Fruit fly (Drosophila melanogaster) ovary, adult (tissue): ENCODE measurements around the gene CG14000.

Experiments
- CG17801 ChIP-seq: fragments of 200-800 bp; optimal IDR thresholded peaks from 2 replicates; lab custom pipeline; 2019; ENCODE audit warnings: missing biosample characterization, mild to moderate bottlenecking, missing genetic modification characterization, moderate library complexity; ENCODE audit not compliant: partially characterized antibody

The CG14000 gene

dm6 chr2L:5910189-5910588 lies at the start of gene CG14000:
Gene CG14000 (minus strand): TSS chr2L:5910289.
- no peak for TF ChIP-seq CG17801 (GFP tag; lab: Kevin White, UChicago)

dm6 chr2L:5958581-5959177 lies 48.6 kb upstream of the CG14000 start, which contains the start of gene Vm26Ac:
Gene Vm26Ac (minus strand): TSS chr2L:5958631.
- TF ChIP-seq CG17801 (GFP tag; lab: Kevin White, UChicago): no peak

- TF ChIP-seq CG17801 (GFP tag; lab: Kevin White, UChicago): peak; percentile 23
These were observed 46.6 kb upstream of the CG14000 start, which contains the start of the genes CG13998 and Vm26Ab for dm6 chr2L:5956706-5957105. Gene CG13998 (minus strand): TSS chr2L:5956819. Gene Vm26Ab (plus strand): TSS chr2L:5957004.

dm6 chr2L:5956153-5956552 lies 46.1 kb upstream of the CG14000 start, which contains the start of gene CG13999:
Gene CG13999 (minus strand): TSS chr2L:5956466.
- no peak for TF ChIP-seq CG17801 (GFP tag; lab: Kevin White, UChicago)

- TF ChIP-seq CG17801 (GFP tag; lab: Kevin White, UChicago): peak; percentile 9
These were observed 38.9 kb upstream of the CG14000 start, which contains the start of gene CG9044 for dm6 chr2L:5948775-5949526. Gene CG9044 (plus strand): TSS chr2L:5949450.

dm6 chr2L:5947504-5947903 lies 37.4 kb upstream of the CG14000 start:
- TF ChIP-seq CG17801 (GFP tag; lab: Kevin White, UChicago): no peak

dm6 chr2L:5946728-5947127 lies 36.6 kb upstream of the CG14000 start:
- TF ChIP-seq CG17801 (GFP tag; lab: Kevin White, UChicago): peak; percentile 50

- TF ChIP-seq CG17801 (GFP tag; lab: Kevin White, UChicago): no peak
These were observed 35.8 kb upstream of the CG14000 start for dm6 chr2L:5945651-5946547.

- TF ChIP-seq CG17801 (GFP tag; lab: Kevin White, UChicago): no peak
These were observed 34.5 kb upstream of the CG14000 start for dm6 chr2L:5944305-5945282.

dm6 chr2L:5943229-5944078 lies 33.4 kb upstream of the CG14000 start, which contains the start of the genes Sfp26Ad and Gpdh1:
Gene Sfp26Ad (minus strand): TSS chr2L:5943304.
Gene Gpdh1 (plus strand): TSS chr2L:5943643.
- TF ChIP-seq CG17801 (GFP tag; lab: Kevin White, UChicago): peak; percentile 80

- no peak for TF ChIP-seq CG17801 (GFP tag; lab: Kevin White, UChicago)
These were observed 17.3 kb upstream of the CG14000 start for dm6 chr2L:5927363-5927762.

dm6 chr2L:5925637-5926036 lies 15.5 kb upstream of the CG14000 start, which contains the start of gene dsf:
Gene dsf (plus strand): TSS chr2L:5925937.
- no peak for TF ChIP-seq CG17801 (GFP tag; lab: Kevin White, UChicago)

- TF ChIP-seq CG17801 (GFP tag; lab: Kevin White, UChicago): no peak
These were observed 15.1 kb upstream of the CG14000 start for dm6 chr2L:5925164-5925563.
